Worm (Caenorhabditis elegans) whole organism, mixed stage, embryonic: Measurements from ENCODE around the gene ZK1240.9.

Source experiments
- M03D4.4 ChIP-seq: sonication (generic microtip); optimal IDR thresholded peaks from 2 replicates; lab custom pipeline; 2017; ENCODE audit warnings: mild to moderate bottlenecking, missing genetic modification characterization, missing compliant biosample characterization
- blmp-1 ChIP-seq: fragments of 150-350 bp; optimal IDR thresholded peaks from 2 replicates; lab custom pipeline; 2014; ENCODE audit warnings: missing biosample characterization, missing genetic modification characterization
- ceh-39 ChIP-seq: fragments of 150-350 bp; optimal IDR thresholded peaks from 2 replicates; lab custom pipeline; 2014; ENCODE audit warnings: missing biosample characterization, missing genetic modification characterization
- elt-3 ChIP-seq: fragments of 150-350 bp; optimal IDR thresholded peaks from 2 replicates; lab custom pipeline; 2014; ENCODE audit warnings: missing biosample characterization, missing genetic modification characterization
- mep-1 ChIP-seq: fragments of 150-350 bp; optimal IDR thresholded peaks from 2 replicates; lab custom pipeline; 2017; ENCODE audit warnings: missing biosample characterization, missing genetic modification reagents, missing genetic modification characterization, inconsistent platforms
- nhr-2 ChIP-seq: fragments of 150-350 bp; optimal IDR thresholded peaks from 2 replicates; lab custom pipeline; 2014; ENCODE audit warnings: missing biosample characterization, missing genetic modification characterization

ce11 chrII:2346672-2347071, 28.7 kb downstream of the ZK1240.9 start, which contains the start of gene F43C11.4:
- TF ChIP-seq blmp-1 (tag; lab: Kevin White, UChicago) (no peak), mep-1 (no peak), elt-3 (tag; lab: Kevin White, UChicago) (no peak), nhr-2 (tag; lab: Kevin White, UChicago) (no peak), ceh-39 (tag; lab: Kevin White, UChicago) (no peak), M03D4.4 (tag; lab: Kevin White, UChicago) (no peak)
